Comparison of ENCODE assay signal across 1 worm cellular context in genomic region chrII:4419956-4420355, ce11.
TF ChIP-seq lines count a peak whose summit lies in the region.

TSS of gene bpnt-1 (plus strand) at chrII:4420256.

TF ChIP-seq in whole organism, L1 larva, 84 proteins besides CTCF, POLR2A, EP300 and RAD21 (continued from another document):
- peak in 1 of 2 experiments; percentile 5 for TF ChIP-seq efl-1 (optimal IDR thresholded peaks at IDR 0.05; lab: Kevin White, UChicago)
- TF ChIP-seq efl-1 (GFP tag; optimal IDR thresholded peaks at IDR 0.05 in 1 of 2; lab: Kevin White, UChicago): peak; percentile 1 to 9
- TF ChIP-seq nhr-28 (tag; optimal IDR thresholded peaks at IDR 0.05; lab: Kevin White, UChicago): no peak
- TF ChIP-seq elt-3 (tag; optimal IDR thresholded peaks at IDR 0.05; lab: Kevin White, UChicago): peak in 1 of 6 experiments; percentile 44
- TF ChIP-seq lin-13 (GFP tag; optimal IDR thresholded peaks at IDR 0.05; lab: Kevin White, UChicago): no peak
- no peak for TF ChIP-seq unc-62 (GFP tag; optimal IDR thresholded peaks at IDR 0.05; lab: Kevin White, UChicago)
